Fruit fly (Drosophila melanogaster) whole organism, embryonic: Measurements from ENCODE around the gene CG11695.

Experiments
- Ada2b ChIP-seq: fragments of 200-800 bp; sonication (Bioruptor generic); IDR thresholded peaks from 2 replicates; pipeline ENCODE4 v1.3.6; 2022; ENCODE audit warnings: missing biosample characterization, missing genetic modification characterization
- Atf-2 ChIP-seq: fragments of 200-800 bp; sonication (Bioruptor generic); optimal IDR thresholded peaks from 2 replicates; lab custom pipeline; 2016; ENCODE audit warnings: missing biosample characterization, missing genetic modification characterization
- CG10147 ChIP-seq: fragments of 200-800 bp; sonication (Bioruptor generic); optimal IDR thresholded peaks from 2 replicates; lab custom pipeline; 2019; ENCODE audit warnings: missing biosample characterization, mild to moderate bottlenecking, missing genetic modification characterization, moderate library complexity
- CG11723 ChIP-seq: fragments of 200-800 bp; sonication (Bioruptor generic); optimal IDR thresholded peaks from 2 replicates; lab custom pipeline; 2017; ENCODE audit warnings: missing biosample characterization, mild to moderate bottlenecking, missing genetic modification characterization
- CG12391 ChIP-seq: fragments of 200-800 bp; sonication (Bioruptor generic); optimal IDR thresholded peaks from 3 replicates; lab custom pipeline; 2018; ENCODE audit warnings: missing biosample characterization, mild to moderate bottlenecking, missing genetic modification characterization, moderate library complexity
- CG12659 ChIP-seq: fragments of 200-800 bp; sonication (Bioruptor generic); optimal IDR thresholded peaks from 3 replicates; lab custom pipeline; 2017; ENCODE audit warnings: mild to moderate bottlenecking, missing biosample characterization, missing genetic modification reagents, missing genetic modification characterization
- CG13296 ChIP-seq: fragments of 200-800 bp; sonication (Bioruptor generic); optimal IDR thresholded peaks from 3 replicates; lab custom pipeline; 2018; ENCODE audit warnings: missing biosample characterization, mild to moderate bottlenecking, missing genetic modification characterization
- CG16779 ChIP-seq: fragments of 200-800 bp; sonication (Bioruptor generic); IDR thresholded peaks from 2 replicates; pipeline ENCODE4 v1.3.6; 2022; ENCODE audit warnings: missing biosample characterization, missing genetic modification characterization
- CG1792 ChIP-seq: fragments of 200-800 bp; sonication (Bioruptor generic); optimal IDR thresholded peaks from 2 replicates; lab custom pipeline; 2016; ENCODE audit warnings: missing biosample characterization, missing genetic modification characterization
- CG18011 ChIP-seq: fragments of 200-800 bp; sonication (Bioruptor generic); optimal IDR thresholded peaks from 2 replicates; lab custom pipeline; 2017; ENCODE audit warnings: missing biosample characterization, missing genetic modification characterization, mild to moderate bottlenecking, moderate library complexity, missing genotype
- CG2120 ChIP-seq: fragments of 200-800 bp; sonication (Bioruptor generic); optimal IDR thresholded peaks from 3 replicates; lab custom pipeline; 2016; ENCODE audit warnings: missing biosample characterization, missing genetic modification characterization
- CG31224 ChIP-seq: fragments of 200-800 bp; sonication (Bioruptor generic); IDR thresholded peaks from 2 replicates; pipeline ENCODE4 v1.3.6; 2022; ENCODE audit warnings: missing biosample characterization, missing genetic modification characterization
- CG31388 ChIP-seq: fragments of 200-800 bp; sonication (Bioruptor generic); optimal IDR thresholded peaks from 2 replicates; lab custom pipeline; 2016; ENCODE audit warnings: missing biosample characterization, missing genetic modification characterization
- CG3281 ChIP-seq: fragments of 200-800 bp; sonication (Bioruptor generic); optimal IDR thresholded peaks from 3 replicates; lab custom pipeline; 2017; ENCODE audit warnings: missing biosample characterization, mild to moderate bottlenecking, missing genetic modification characterization
- CG4854 ChIP-seq: fragments of 200-800 bp; sonication (Bioruptor generic); optimal IDR thresholded peaks from 2 replicates; lab custom pipeline; 2016; ENCODE audit warnings: missing biosample characterization, missing genetic modification characterization, inconsistent platforms
- CG5953 ChIP-seq: fragments of 200-800 bp; sonication (Bioruptor generic); IDR thresholded peaks from 2 replicates; pipeline ENCODE4 v1.3.6; 2022; ENCODE audit warnings: missing biosample characterization, missing genetic modification characterization
- CG6254 ChIP-seq: fragments of 200-800 bp; sonication (Bioruptor generic); optimal IDR thresholded peaks from 3 replicates; lab custom pipeline; 2017; ENCODE audit warnings: mild to moderate bottlenecking, missing biosample characterization, missing genetic modification reagents, missing genetic modification characterization
- CG6813 ChIP-seq: fragments of 200-800 bp; sonication (Bioruptor generic); optimal IDR thresholded peaks from 2 replicates; lab custom pipeline; 2017; ENCODE audit warnings: missing biosample characterization, missing genetic modification characterization, mild to moderate bottlenecking, moderate library complexity, missing genetic modification reagents
- CG6854 ChIP-seq: fragments of 200-800 bp; sonication (Bioruptor generic); optimal IDR thresholded peaks from 3 replicates; lab custom pipeline; 2017; ENCODE audit warnings: missing biosample characterization, mild to moderate bottlenecking, missing genetic modification characterization
- CG7963 ChIP-seq: fragments of 200-800 bp; sonication (Bioruptor generic); IDR thresholded peaks from 3 replicates; pipeline ENCODE4 v1.3.6; 2022; ENCODE audit warnings: missing biosample characterization, missing genetic modification characterization; ENCODE audit not compliant: partially characterized antibody
- CG9215 ChIP-seq: fragments of 200-800 bp; sonication (Bioruptor generic); IDR thresholded peaks from 2 replicates; pipeline ENCODE4 v1.3.6; 2022; ENCODE audit warnings: missing biosample characterization, missing genetic modification characterization
- CG9797 ChIP-seq: fragments of 200-800 bp; sonication (Bioruptor generic); optimal IDR thresholded peaks from 3 replicates; lab custom pipeline; 2018; ENCODE audit warnings: missing biosample characterization, mild to moderate bottlenecking, missing genetic modification characterization
- CoRest ChIP-seq: fragments of 200-800 bp; sonication (Bioruptor generic); optimal IDR thresholded peaks from 3 replicates; lab custom pipeline; 2018; ENCODE audit warnings: missing biosample characterization, mild to moderate bottlenecking, missing genetic modification characterization, moderate library complexity
- Deaf1 ChIP-seq: fragments of 200-800 bp; optimal IDR thresholded peaks from 3 replicates; lab custom pipeline; 2019; ENCODE audit warnings: missing biosample characterization, mild to moderate bottlenecking, missing genetic modification characterization, moderate library complexity
- E2f1 ChIP-seq: fragments of 200-800 bp; sonication (Bioruptor generic); IDR thresholded peaks from 2 replicates; pipeline ENCODE4 v1.3.6; 2022; ENCODE audit warnings: missing biosample characterization, missing genetic modification characterization
- Fer3 ChIP-seq: fragments of 200-800 bp; sonication (Bioruptor generic); optimal IDR thresholded peaks from 2 replicates; lab custom pipeline; 2018; ENCODE audit warnings: missing biosample characterization, mild to moderate bottlenecking, missing genetic modification characterization, moderate library complexity
- HLH4C ChIP-seq: fragments of 200-800 bp; sonication (Bioruptor generic); IDR thresholded peaks from 3 replicates; pipeline ENCODE4 v1.3.6; 2022; ENCODE audit warnings: missing biosample characterization, missing genetic modification characterization; ENCODE audit not compliant: partially characterized antibody
- Med ChIP-seq: fragments of 200-800 bp; sonication (Bioruptor generic); peaks from one replicate; lab custom pipeline; 2016; ENCODE audit warnings: missing biosample characterization, missing genetic modification characterization, mild to moderate bottlenecking, inconsistent platforms, moderate library complexity
- Mrtf ChIP-seq: fragments of 200-800 bp; sonication (Bioruptor generic); IDR thresholded peaks from 3 replicates; pipeline ENCODE4 v1.3.6; 2022; ENCODE audit warnings: missing biosample characterization, missing genetic modification characterization
- Ptx1 ChIP-seq: fragments of 200-800 bp; sonication (Bioruptor generic); IDR thresholded peaks from 2 replicates; pipeline ENCODE4 v1.3.6; 2022; ENCODE audit warnings: missing biosample characterization, missing genetic modification characterization
- Sry-δ ChIP-seq: fragments of 200-800 bp; sonication (Bioruptor generic); optimal IDR thresholded peaks from 2 replicates; lab custom pipeline; 2016; ENCODE audit warnings: missing biosample characterization, missing genetic modification characterization
- Usf ChIP-seq: fragments of 200-800 bp; sonication (Bioruptor generic); optimal IDR thresholded peaks from 2 replicates; lab custom pipeline; 2017; ENCODE audit warnings: missing genotype, missing biosample characterization, missing genetic modification characterization
- Vsx1 ChIP-seq: fragments of 200-800 bp; sonication (Bioruptor generic); optimal IDR thresholded peaks from 2 replicates; lab custom pipeline; 2017; ENCODE audit warnings: missing biosample characterization, mild to moderate bottlenecking, missing genetic modification characterization, missing genetic modification reagents
- bcd ChIP-seq: fragments of 200-800 bp; sonication (Bioruptor generic); optimal IDR thresholded peaks from 2 replicates; lab custom pipeline; 2017; ENCODE audit warnings: missing biosample characterization, mild to moderate bottlenecking, missing genetic modification characterization
- cg ChIP-seq: fragments of 200-800 bp; sonication (Bioruptor generic); optimal IDR thresholded peaks from 3 replicates; lab custom pipeline; 2019; ENCODE audit warnings: missing biosample characterization, mild to moderate bottlenecking, missing genetic modification characterization, moderate library complexity
- crc ChIP-seq: fragments of 200-800 bp; sonication (Bioruptor generic); optimal IDR thresholded peaks from 2 replicates; lab custom pipeline; 2016; ENCODE audit warnings: missing biosample characterization, missing genetic modification characterization
- disco-r ChIP-seq: fragments of 200-800 bp; sonication (Bioruptor generic); optimal IDR thresholded peaks from 2 replicates; lab custom pipeline; 2016; ENCODE audit warnings: missing biosample characterization, missing genetic modification characterization
- insv ChIP-seq, 2 experiments: fragments of 200-800 bp; sonication (Bioruptor generic); optimal IDR thresholded peaks; 3 replicates each; lab custom pipeline; 2016 to 2018; ENCODE audit warnings: missing biosample characterization in 2 of 2, missing genetic modification characterization in 2 of 2
- klu ChIP-seq: fragments of 200-800 bp; sonication (Bioruptor generic); IDR thresholded peaks from 2 replicates; pipeline ENCODE4 v1.3.6; 2022; ENCODE audit warnings: missing biosample characterization, missing genetic modification characterization
- pros ChIP-seq: fragments of 200-800 bp; sonication (Bioruptor generic); optimal IDR thresholded peaks from 3 replicates; lab custom pipeline; 2019; ENCODE audit warnings: missing biosample characterization, mild to moderate bottlenecking, missing genetic modification characterization, moderate library complexity
- pzg ChIP-seq: fragments of 200-800 bp; sonication (Bioruptor generic); optimal IDR thresholded peaks from 3 replicates; lab custom pipeline; 2018; ENCODE audit warnings: missing biosample characterization, mild to moderate bottlenecking, missing genetic modification characterization, moderate library complexity
- tap ChIP-seq: fragments of 200-800 bp; optimal IDR thresholded peaks from 3 replicates; lab custom pipeline; 2019; ENCODE audit warnings: missing biosample characterization, mild to moderate bottlenecking, missing genetic modification characterization, moderate library complexity
- tin ChIP-seq: fragments of 200-800 bp; sonication (Bioruptor generic); optimal IDR thresholded peaks from 3 replicates; lab custom pipeline; 2016; ENCODE audit warnings: missing biosample characterization, missing genetic modification characterization
- tna ChIP-seq: fragments of 200-800 bp; sonication (Bioruptor generic); IDR thresholded peaks from 2 replicates; pipeline ENCODE4 v1.3.6; 2022; ENCODE audit warnings: missing biosample characterization, missing genetic modification characterization; ENCODE audit not compliant: partially characterized antibody
- ttk ChIP-seq: fragments of 200-800 bp; sonication (Bioruptor generic); IDR thresholded peaks from 2 replicates; pipeline ENCODE4 v2.1.2; 2022; ENCODE audit warnings: missing biosample characterization, missing genetic modification characterization
- vfl ChIP-seq: fragments of 200-800 bp; sonication (Bioruptor generic); optimal IDR thresholded peaks from 2 replicates; lab custom pipeline; 2016; ENCODE audit warnings: missing biosample characterization, missing genetic modification characterization
- zen2 ChIP-seq: fragments of 200-800 bp; sonication (Bioruptor generic); IDR thresholded peaks from 3 replicates; pipeline ENCODE4 v1.3.6; 2022; ENCODE audit warnings: missing biosample characterization, missing genetic modification characterization; ENCODE audit not compliant: partially characterized antibody

CG11695 gene

DNA sequence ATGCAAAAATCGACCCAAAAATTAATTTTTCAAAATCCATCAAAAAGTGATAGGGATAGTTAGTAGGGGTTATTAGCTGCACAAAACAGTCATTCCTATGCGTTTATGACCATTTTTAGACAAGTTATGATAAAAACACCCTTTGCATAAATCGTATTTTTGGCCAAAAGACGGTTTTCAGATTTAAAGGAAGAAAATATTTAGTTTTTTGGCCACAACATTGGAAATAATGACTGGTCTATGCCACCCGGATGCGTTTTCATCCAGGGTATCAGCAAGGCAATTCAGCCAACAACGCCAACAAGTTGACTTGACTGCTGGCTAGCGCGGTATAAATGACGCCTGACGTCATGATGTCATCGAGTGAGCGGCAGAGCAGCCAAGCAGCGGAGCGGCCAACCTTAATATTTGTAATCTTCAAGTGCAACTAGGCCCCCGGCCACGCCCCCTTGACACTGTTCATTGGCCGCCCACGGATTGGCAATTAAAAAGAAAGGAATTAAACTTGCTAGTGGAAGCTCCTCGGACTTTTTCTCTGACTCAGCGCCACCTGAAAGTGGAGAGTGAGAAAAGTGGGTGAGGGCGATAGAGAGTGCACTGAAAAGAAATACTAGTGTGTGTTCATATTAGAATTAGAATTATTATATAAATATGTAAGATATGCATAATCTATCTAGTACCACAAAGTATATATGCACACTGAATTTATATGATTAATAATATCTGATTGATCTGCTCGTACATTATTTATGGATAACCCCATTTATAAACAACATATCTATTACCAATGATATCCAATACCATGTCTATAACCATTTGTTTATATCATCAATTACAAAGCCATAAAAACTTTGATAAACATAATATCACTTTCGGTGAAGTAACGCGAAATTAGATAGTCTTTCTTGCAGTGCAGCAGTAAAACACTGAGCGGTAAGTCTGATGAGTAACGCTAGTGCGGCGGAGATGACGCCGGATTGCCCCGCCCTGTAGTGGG, 16.7 kb upstream of the CG11695 start (continued):
- peak; percentile 86 for TF ChIP-seq tap
- peak; percentile 47 for TF ChIP-seq CG31388 (GFP tag; lab: Kevin White, UChicago)
- peak; percentile 84 for TF ChIP-seq bcd (GFP tag; lab: Kevin White, UChicago)
- TF ChIP-seq CG1792 = no peak
- TF ChIP-seq CG3281 = peak; percentile 91
- peak; percentile 78 for TF ChIP-seq CG2120 (GFP tag; lab: Kevin White, UChicago)
- peak; percentile 80 for TF ChIP-seq Ptx1 (GFP tag; lab: Robert Waterston, UW)
- peak; percentile 78 for TF ChIP-seq CG6813 (GFP tag; lab: Kevin White, UChicago)
- no peak for TF ChIP-seq CG16779 (GFP tag; lab: Robert Waterston, UW)
- TF ChIP-seq crc (GFP tag; lab: Kevin White, UChicago) = no peak
- TF ChIP-seq CG9215 (GFP tag; lab: Robert Waterston, UW) = peak; percentile 76
- no peak for TF ChIP-seq pzg (GFP tag; lab: Kevin White, UChicago)
- peak; percentile 84 for TF ChIP-seq Fer3 (tag; lab: Kevin White, UChicago)
- peak; percentile 91 for TF ChIP-seq CG10147 (GFP tag; lab: Kevin White, UChicago)
- no peak for TF ChIP-seq HLH4C (GFP tag; lab: Robert Waterston, UW)
- TF ChIP-seq CG9797 = no peak
- TF ChIP-seq klu = peak; percentile 55; the same call in 1 of the 2 replicates
- no peak for TF ChIP-seq Atf-2 (GFP tag; lab: Kevin White, UChicago)
- peak; percentile 40; the same call in 1 of the 2 replicates for TF ChIP-seq ttk (GFP tag; lab: Robert Waterston, UW)
- peak; percentile 88 for TF ChIP-seq CG12391
- TF ChIP-seq CG5953 (GFP tag; lab: Robert Waterston, UW) = 0 out of 2 replicates have a peak, but pooled peaks have one; percentile 21
- peak; percentile 80 for TF ChIP-seq Med (GFP tag; lab: Kevin White, UChicago)
- TF ChIP-seq Usf (GFP tag; lab: Kevin White, UChicago) = peak; percentile 42
- TF ChIP-seq Vsx1 = no peak
- TF ChIP-seq CG12659 (GFP tag; lab: Kevin White, UChicago) = peak; percentile 92
- peak; percentile 11 for TF ChIP-seq CG4854
- TF ChIP-seq Ada2b (GFP tag; lab: Robert Waterston, UW) = peak; percentile 64
- TF ChIP-seq cg (GFP tag; lab: Kevin White, UChicago) = no peak
- TF ChIP-seq pros = peak; percentile 14
- TF ChIP-seq CoRest (tag; lab: Kevin White, UChicago) = peak; percentile 94
- TF ChIP-seq Deaf1 (tag; lab: Kevin White, UChicago) = peak; percentile 73
- no peak for TF ChIP-seq disco-r (GFP tag; lab: Kevin White, UChicago)
- TF ChIP-seq CG31224 = peak; percentile 62
- peak; percentile 35; the same call in 1 of the 3 replicates for TF ChIP-seq Mrtf (GFP tag; lab: Robert Waterston, UW)
- peak; percentile 89 for TF ChIP-seq CG13296 (GFP tag; lab: Kevin White, UChicago)
- peak; percentile 79 for TF ChIP-seq CG11723 (GFP tag; lab: Kevin White, UChicago)
- TF ChIP-seq E2f1 = peak; percentile 42
- peak; percentile 72 for TF ChIP-seq tin (GFP tag; lab: Kevin White, UChicago)
- peak; percentile 85 for TF ChIP-seq CG6854
- TF ChIP-seq CG7963 (GFP tag; lab: Robert Waterston, UW) = no peak
- no peak for TF ChIP-seq zen2 (GFP tag; lab: Robert Waterston, UW)
- peak; percentile 57 for TF ChIP-seq CG18011
- TF ChIP-seq CG6254 (GFP tag; lab: Kevin White, UChicago) = peak; percentile 29
- TF ChIP-seq insv (GFP tag; optimal IDR thresholded peaks at IDR 0.05; lab: Kevin White, UChicago) = peak in 1 of 2 experiments; percentile 58
- no peak for TF ChIP-seq vfl (GFP tag; lab: Kevin White, UChicago)
- peak; percentile 0 for TF ChIP-seq Sry-δ
- no peak for TF ChIP-seq tna (GFP tag; lab: Robert Waterston, UW)
